Worm (Caenorhabditis elegans) whole organism, L4/young adult: ENCODE data around the gene ruvb-2.

Experiments
- W03F9.2 ChIP-seq: fragments of 150-350 bp; optimal IDR thresholded peaks from 2 replicates; lab custom pipeline; 2014; ENCODE audit warnings: missing biosample characterization, missing genetic modification characterization
- dao-5 ChIP-seq: sonication (generic microtip); optimal IDR thresholded peaks from 2 replicates; lab custom pipeline; 2016; ENCODE audit warnings: missing genotype, missing genetic modification characterization, moderate library complexity, missing compliant biosample characterization
- him-1 ChIP-seq: sonication (generic microtip); optimal IDR thresholded peaks from 2 replicates; lab custom pipeline; 2016; ENCODE audit warnings: missing genotype, missing genetic modification reagents, missing genetic modification characterization, missing compliant biosample characterization

Gene ruvb-2

ce11 chrIV:6923070-6923469 is 3.9 kb upstream of the ruvb-2 start, which contains the start of gene T22D1.1:
Gene T22D1.1 (plus strand): TSS chrIV:6923370.
- TF ChIP-seq dao-5 (tag; lab: Kevin White, UChicago): no peak
- TF ChIP-seq W03F9.2: no peak
- no peak for TF ChIP-seq him-1

ce11 chrIV:6920063-6920462 is 857 bp upstream of the ruvb-2 start, which contains the start of gene T22D1.18:
Gene T22D1.18 (minus strand): TSS chrIV:6920163.
- TF ChIP-seq W03F9.2: no peak
- TF ChIP-seq dao-5 (tag; lab: Kevin White, UChicago): no peak
- no peak for TF ChIP-seq him-1

- TF ChIP-seq him-1: no peak
- no peak for TF ChIP-seq dao-5 (tag; lab: Kevin White, UChicago)
- TF ChIP-seq W03F9.2: no peak
These were observed 2.4 kb downstream of the ruvb-2 start for ce11 chrIV:6916831-6917230.

ce11 chrIV:6912851-6913588 is 6.2 kb downstream of the ruvb-2 start, which contains the start of gene T22D1.3:
Gene T22D1.3 (plus strand): TSS chrIV:6913538.
- TF ChIP-seq W03F9.2: no peak
- no peak for TF ChIP-seq him-1
- no peak for TF ChIP-seq dao-5 (tag; lab: Kevin White, UChicago)

- TF ChIP-seq him-1 (no peak), W03F9.2 (peak; percentile 60), dao-5 (tag; lab: Kevin White, UChicago) (no peak)
These were observed 9.1 kb downstream of the ruvb-2 start, which contains the start of the genes rpn-1 and ribo-1 for ce11 chrIV:6909863-6910733. Gene rpn-1 (minus strand): TSS chrIV:6909913. Gene ribo-1 (plus strand): TSS chrIV:6910683.

- TF ChIP-seq him-1 (no peak), dao-5 (tag; lab: Kevin White, UChicago) (no peak), W03F9.2 (no peak)
These were observed 11.7 kb downstream of the ruvb-2 start for ce11 chrIV:6907487-6907886.

ce11 chrIV:6905947-6906489 is 13.2 kb downstream of the ruvb-2 start, which contains the start of the genes T22D1.17 and T22D1.8:
Gene T22D1.17 (plus strand): TSS chrIV:6905997.
Gene T22D1.8 (minus strand): TSS chrIV:6906348.
- TF ChIP-seq dao-5 (tag; lab: Kevin White, UChicago) (no peak), him-1 (no peak), W03F9.2 (no peak)

ce11 chrIV:6905428-6905827 is 13.8 kb downstream of the ruvb-2 start:
- no peak for TF ChIP-seq W03F9.2
- TF ChIP-seq him-1: no peak
- TF ChIP-seq dao-5 (tag; lab: Kevin White, UChicago): no peak

- TF ChIP-seq W03F9.2 (no peak), dao-5 (tag; lab: Kevin White, UChicago) (no peak), him-1 (no peak)
These were observed 14.6 kb downstream of the ruvb-2 start for ce11 chrIV:6904606-6905005.

ce11 chrIV:6903575-6903974 is 15.6 kb downstream of the ruvb-2 start, which contains the start of gene T22D1.5:
Gene T22D1.5 (plus strand): TSS chrIV:6903950.
- TF ChIP-seq him-1 (no peak), W03F9.2 (no peak), dao-5 (tag; lab: Kevin White, UChicago) (no peak)

- no peak for TF ChIP-seq him-1
- TF ChIP-seq W03F9.2: no peak
- TF ChIP-seq dao-5 (tag; lab: Kevin White, UChicago): no peak
These were observed 31.6 kb downstream of the ruvb-2 start, which contains the start of the genes T05A12.3 and T05A12.4 for ce11 chrIV:6887601-6888099. Gene T05A12.3 (minus strand): TSS chrIV:6887651. Gene T05A12.4 (plus strand): TSS chrIV:6887948.

- TF ChIP-seq dao-5 (tag; lab: Kevin White, UChicago): no peak
- TF ChIP-seq him-1: no peak
These were observed 35.9 kb downstream of the ruvb-2 start, which contains the start of gene tre-2 for ce11 chrIV:6883342-6883741. Gene tre-2 (minus strand): TSS chrIV:6883442.

ce11 chrIV:6881183-6881582 is 38.0 kb downstream of the ruvb-2 start:
- no peak for TF ChIP-seq dao-5 (tag; lab: Kevin White, UChicago)
- TF ChIP-seq him-1: peak; percentile 13

ce11 chrIV:6880415-6880814 is 38.8 kb downstream of the ruvb-2 start:
- TF ChIP-seq dao-5 (tag; lab: Kevin White, UChicago) (no peak), W03F9.2 (peak; percentile 23)
